Worm (Caenorhabditis elegans) whole organism, young adult: ENCODE measurements around the gene fbxa-138.

Experiments
- B0019.2 ChIP-seq: fragments of 200-800 bp; sonication (Bioruptor generic); conservative IDR thresholded peaks from 2 replicates; pipeline ENCODE4 v1.3.6; 2022; ENCODE audit warnings: missing genetic modification reagents, missing genetic modification characterization, missing compliant biosample characterization
- B0035.1 ChIP-seq: sonication (generic microtip); optimal IDR thresholded peaks from 2 replicates; lab custom pipeline; 2016; ENCODE audit warnings: missing genetic modification characterization, mild to moderate bottlenecking, missing compliant biosample characterization, missing genotype, missing genetic modification reagents
- D2030.7 ChIP-seq: fragments of 200-800 bp; sonication (Bioruptor generic); IDR thresholded peaks from 2 replicates; pipeline ENCODE4 v1.3.6; 2022; ENCODE audit warnings: missing genetic modification reagents, missing genetic modification characterization, missing compliant biosample characterization
- ZK185.1 ChIP-seq: sonication (generic microtip); optimal IDR thresholded peaks from 2 replicates; lab custom pipeline; 2016; ENCODE audit warnings: mild to moderate bottlenecking, missing genetic modification characterization, missing compliant biosample characterization; ENCODE audit not compliant: poor library complexity, severe bottlenecking
- ama-1 ChIP-seq, 3 experiments: fragments of 150-350 bp in 1 of 3; sonication (generic microtip) in 2 of 3; optimal IDR thresholded peaks; 2 replicates each; lab custom pipeline; 2014 to 2018; ENCODE audit warnings: missing biosample characterization in 2 of 3, missing genetic modification characterization in 2 of 3, missing genetic modification reagents in 2 of 3
- ekl-4 ChIP-seq: fragments of 200-800 bp; sonication (Bioruptor generic); IDR thresholded peaks from 2 replicates; pipeline ENCODE4 v1.3.6; 2022; ENCODE audit warnings: missing genetic modification reagents, missing genetic modification characterization, missing compliant biosample characterization
- him-1 ChIP-seq: sonication (generic microtip); optimal IDR thresholded peaks from 2 replicates; lab custom pipeline; 2016; ENCODE audit warnings: missing genotype, missing genetic modification reagents, missing genetic modification characterization, missing compliant biosample characterization
- nfya-1 ChIP-seq: sonication (generic microtip); optimal IDR thresholded peaks from 2 replicates; lab custom pipeline; 2017; ENCODE audit warnings: antibody characterized with exemption, missing compliant biosample characterization, missing genetic modification characterization, borderline replicate concordance; ENCODE audit not compliant: insufficient read depth
- nhr-120 ChIP-seq: fragments of 200-800 bp; sonication (Bioruptor generic); IDR thresholded peaks from 2 replicates; pipeline ENCODE4 v1.3.6; 2022; ENCODE audit warnings: missing genetic modification characterization, missing compliant biosample characterization
- pha-4 ChIP-seq: fragments of 150-350 bp; sonication (generic microtip); optimal IDR thresholded peaks from 2 replicates; lab custom pipeline; 2014; ENCODE audit warnings: missing biosample characterization, missing genetic modification reagents, missing genetic modification characterization
- unc-130 ChIP-seq: sonication (generic microtip); optimal IDR thresholded peaks from 2 replicates; lab custom pipeline; 2016; ENCODE audit warnings: missing genetic modification reagents, missing genetic modification characterization, missing compliant biosample characterization
- unc-62 ChIP-seq: fragments of 150-350 bp; optimal IDR thresholded peaks from 2 replicates; lab custom pipeline; 2014; ENCODE audit warnings: missing biosample characterization, missing genetic modification reagents, missing genetic modification characterization
- ztf-18 ChIP-seq: sonication (generic microtip); optimal IDR thresholded peaks from 2 replicates; lab custom pipeline; 2016; ENCODE audit warnings: missing genotype, mild to moderate bottlenecking, missing genetic modification characterization, missing compliant biosample characterization

ce11 chrIII:1392763-1393162 is 8.7 kb upstream of the fbxa-138 start:
- TF ChIP-seq B0019.2 (GFP tag; lab: Robert Waterston, UW) (no peak), nfya-1 (tag; lab: Kevin White, UChicago) (no peak), pha-4 (no peak), unc-62 (GFP tag; lab: Kevin White, UChicago) (no peak), ama-1 (optimal IDR thresholded peaks at IDR 0.05; lab: Kevin White, UChicago) (no peak), ama-1 (GFP tag; optimal IDR thresholded peaks at IDR 0.05; lab: Kevin White, UChicago) (no peak), ekl-4 (GFP tag; lab: Robert Waterston, UW) (no peak), nhr-120 (no peak), ztf-18 (tag; lab: Kevin White, UChicago) (no peak), ZK185.1 (no peak), him-1 (no peak), B0035.1 (tag; lab: Kevin White, UChicago) (no peak), D2030.7 (GFP tag; lab: Robert Waterston, UW) (no peak), unc-130 (GFP tag; lab: Kevin White, UChicago) (no peak)
